Fruit fly (Drosophila melanogaster) Kc167 (cell line): ENCODE data around the gene CG15773.

ENCODE experiments used
- insv ChIP-seq: fragments of >200 bp; optimal IDR thresholded peaks from 3 replicates; lab custom pipeline; 2018; ENCODE audit warnings: missing external identifiers
- psq ChIP-seq: fragments of >200 bp; optimal IDR thresholded peaks from 2 replicates; lab custom pipeline; 2017; ENCODE audit warnings: missing external identifiers

DNA sequence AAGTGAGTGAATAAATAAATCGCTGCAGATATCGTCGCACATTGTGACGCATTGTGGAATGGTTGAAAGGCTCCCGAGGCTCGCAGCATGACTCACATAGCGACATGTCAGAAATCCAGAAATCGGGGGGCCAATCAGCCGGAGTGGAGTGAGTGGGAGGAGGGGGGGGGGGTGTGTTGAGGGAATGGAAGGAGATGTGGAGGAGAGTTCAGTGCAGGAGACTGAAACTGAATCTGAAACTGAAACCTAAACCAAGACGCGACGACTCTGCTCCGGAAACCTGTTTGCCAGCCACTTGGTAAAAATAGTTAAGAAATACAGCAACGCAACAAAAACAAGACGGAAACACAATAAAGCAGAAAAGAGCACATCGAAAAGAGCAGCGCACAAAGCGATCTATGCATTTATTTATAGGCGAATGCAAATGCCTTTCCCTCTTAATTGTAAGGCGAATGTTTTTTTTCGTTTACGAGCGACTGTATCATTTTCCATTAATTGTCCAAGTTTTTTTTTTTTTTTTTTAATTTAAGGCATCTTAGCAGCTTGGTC is 8.3 kb upstream of the CG15773 start:
- TF ChIP-seq insv (no peak), psq (lab: Kevin White, UChicago) (no peak)
